Worm (Caenorhabditis elegans) whole organism, L1 larva: ENCODE results near the gene cyp-25A3.

ENCODE experiments used
- ama-1 ChIP-seq: fragments of 150-350 bp; optimal IDR thresholded peaks from 2 replicates; lab custom pipeline; 2014
- elt-3 ChIP-seq, 6 experiments: fragments of 150-350 bp in 1 of 6; sonication (generic microtip); optimal IDR thresholded peaks; 2 replicates each; lab custom pipeline; 2017 to 2018; ENCODE audit warnings: missing biosample characterization in 6 of 6, missing genetic modification characterization in 6 of 6, inconsistent platforms in 1 of 6
- hpl-2 ChIP-seq: fragments of 150-350 bp; optimal IDR thresholded peaks from 2 replicates; lab custom pipeline; 2014; ENCODE audit warnings: missing biosample characterization, missing genetic modification reagents, missing genetic modification characterization
- lin-15B ChIP-seq: fragments of 150-350 bp; sonication (generic microtip); optimal IDR thresholded peaks from 3 replicates; lab custom pipeline; 2014; ENCODE audit warnings: missing biosample characterization, missing genetic modification characterization
- mdl-1 ChIP-seq, 2 experiments: fragments of 150-350 bp; optimal IDR thresholded peaks; 2 replicates each; lab custom pipeline; 2014 to 2017; ENCODE audit warnings: missing biosample characterization in 2 of 2, missing genetic modification characterization in 2 of 2, inconsistent platforms in 1 of 2
- nhr-77 ChIP-seq: fragments of 150-350 bp; optimal IDR thresholded peaks from 2 replicates; lab custom pipeline; 2014; ENCODE audit warnings: missing biosample characterization, missing genetic modification characterization
- pag-3 ChIP-seq: sonication (generic microtip); optimal IDR thresholded peaks from 2 replicates; lab custom pipeline; 2017; ENCODE audit warnings: missing genetic modification characterization, mild to moderate bottlenecking, missing compliant biosample characterization, antibody characterized with exemption, borderline replicate concordance; ENCODE audit not compliant: insufficient read depth
- sup-37 ChIP-seq: fragments of 200-800 bp; sonication (Bioruptor generic); optimal IDR thresholded peaks from 2 replicates; lab custom pipeline; 2018; ENCODE audit warnings: mild to moderate bottlenecking, missing genetic modification characterization, missing compliant biosample characterization
- tlp-1 ChIP-seq: fragments of 150-350 bp; optimal IDR thresholded peaks from 2 replicates; lab custom pipeline; 2014; ENCODE audit warnings: missing biosample characterization, missing genetic modification characterization
- unc-86 ChIP-seq: sonication (generic microtip); optimal IDR thresholded peaks from 2 replicates; lab custom pipeline; 2016; ENCODE audit warnings: missing genetic modification characterization, missing compliant biosample characterization

ce11 chrIII:3883146-3883545 is 43.6 kb upstream of the cyp-25A3 start:
- TF ChIP-seq hpl-2 (GFP tag; lab: Kevin White, UChicago) (no peak), sup-37 (no peak), ama-1 (lab: Kevin White, UChicago) (no peak), elt-3 (tag; optimal IDR thresholded peaks at IDR 0.05; lab: Kevin White, UChicago) (no peak), unc-86 (no peak), pag-3 (tag; lab: Kevin White, UChicago) (no peak), tlp-1 (no peak), mdl-1 (tag; optimal IDR thresholded peaks at IDR 0.05; lab: Kevin White, UChicago) (no peak), lin-15B (tag; lab: Kevin White, UChicago) (no peak), nhr-77 (no peak)
